Fruit fly (Drosophila melanogaster) whole organism, embryonic: Measurements from ENCODE around the gene kek6.

Experiments used
- CG7786 ChIP-seq: fragments of 200-800 bp; sonication (Bioruptor generic); optimal IDR thresholded peaks from 2 replicates; lab custom pipeline; 2016; ENCODE audit warnings: missing biosample characterization, missing genetic modification characterization
- Doc3 ChIP-seq: fragments of 200-800 bp; sonication (Bioruptor generic); IDR thresholded peaks from 3 replicates; pipeline ENCODE4 v1.3.6; 2022; ENCODE audit warnings: missing biosample characterization, missing genetic modification characterization; ENCODE audit not compliant: partially characterized antibody
- Ets65A ChIP-seq: fragments of 200-800 bp; sonication (Bioruptor generic); peaks from one replicate; lab custom pipeline; 2016; ENCODE audit warnings: missing biosample characterization, missing genetic modification characterization
- NfI ChIP-seq: fragments of 200-800 bp; sonication (Bioruptor generic); optimal IDR thresholded peaks from 3 replicates; lab custom pipeline; 2018; ENCODE audit warnings: missing biosample characterization, mild to moderate bottlenecking, missing genetic modification characterization, moderate library complexity
- PHDP ChIP-seq: fragments of 200-800 bp; sonication (Bioruptor generic); optimal IDR thresholded peaks from 3 replicates; lab custom pipeline; 2018; ENCODE audit warnings: missing biosample characterization, mild to moderate bottlenecking, missing genetic modification characterization, moderate library complexity
- sens-2 ChIP-seq: fragments of 200-800 bp; sonication (Bioruptor generic); IDR thresholded peaks from 2 replicates; pipeline ENCODE4 v1.3.6; 2022; ENCODE audit warnings: missing biosample characterization, missing genetic modification characterization

dm6 chr3R:31630376-31630775 is 8.4 kb downstream of the kek6 start:
- TF ChIP-seq Ets65A (GFP tag; lab: Kevin White, UChicago) (peak; percentile 42), Doc3 (GFP tag; lab: Robert Waterston, UW) (no peak), sens-2 (GFP tag; lab: Robert Waterston, UW) (no peak), NfI (GFP tag; lab: Kevin White, UChicago) (no peak), PHDP (tag; lab: Kevin White, UChicago) (no peak), CG7786 (GFP tag; lab: Kevin White, UChicago) (peak; percentile 16)
